Worm (Caenorhabditis elegans) whole organism, young adult: ENCODE measurements around the gene C30A5.16.
A peak's percentile ranks its signal among the peaks of the same experiment; 100 is the strongest.

Experiments
- F10E7.11 ChIP-seq: sonication (generic microtip); optimal IDR thresholded peaks from 2 replicates; lab custom pipeline; 2017; ENCODE audit warnings: mild to moderate bottlenecking, missing genetic modification characterization, moderate library complexity, missing compliant biosample characterization
- F23B12.7 ChIP-seq: sonication (generic microtip); optimal IDR thresholded peaks from 2 replicates; lab custom pipeline; 2017; ENCODE audit warnings: missing genetic modification characterization, mild to moderate bottlenecking, missing compliant biosample characterization, antibody characterized with exemption, moderate library complexity; ENCODE audit not compliant: insufficient read depth
- F37B4.10 ChIP-seq: fragments of 200-800 bp; sonication (Bioruptor generic); IDR thresholded peaks from 2 replicates; pipeline ENCODE4 v1.3.6; 2022; ENCODE audit warnings: missing genetic modification characterization, missing compliant biosample characterization
- F52B5.7 ChIP-seq: sonication (generic microtip); optimal IDR thresholded peaks from 2 replicates; lab custom pipeline; 2016; ENCODE audit warnings: mild to moderate bottlenecking, missing genetic modification characterization, missing compliant biosample characterization
- F55B11.4 ChIP-seq: sonication (generic microtip); optimal IDR thresholded peaks from 2 replicates; lab custom pipeline; 2016; ENCODE audit warnings: missing compliant biosample characterization, missing genetic modification characterization, borderline replicate concordance; ENCODE audit not compliant: insufficient read depth
- F57A8.1 ChIP-seq: fragments of 200-800 bp; sonication (Bioruptor generic); optimal IDR thresholded peaks from 2 replicates; lab custom pipeline; 2018; ENCODE audit warnings: mild to moderate bottlenecking, missing genetic modification characterization, moderate library complexity, missing compliant biosample characterization
- K12H6.12 ChIP-seq: fragments of 200-800 bp; sonication (Bioruptor generic); optimal IDR thresholded peaks from 2 replicates; lab custom pipeline; 2018; ENCODE audit warnings: mild to moderate bottlenecking, missing genetic modification characterization, missing compliant biosample characterization
- Y79H2A.3 ChIP-seq: fragments of 200-800 bp; sonication (Bioruptor generic); conservative IDR thresholded peaks from 2 replicates; pipeline ENCODE4 v1.3.6; 2022; ENCODE audit warnings: missing genetic modification reagents, missing genetic modification characterization, missing compliant biosample characterization
- Y95B8A.8 ChIP-seq: fragments of 200-800 bp; sonication (Bioruptor generic); IDR thresholded peaks from 2 replicates; pipeline ENCODE4 v1.3.6; 2022; ENCODE audit warnings: missing genetic modification reagents, missing genetic modification characterization, missing compliant biosample characterization
- ZK185.1 ChIP-seq: sonication (generic microtip); optimal IDR thresholded peaks from 2 replicates; lab custom pipeline; 2016; ENCODE audit warnings: mild to moderate bottlenecking, missing genetic modification characterization, missing compliant biosample characterization; ENCODE audit not compliant: poor library complexity, severe bottlenecking
- athp-1 ChIP-seq: sonication (generic microtip); optimal IDR thresholded peaks from 2 replicates; lab custom pipeline; 2017; ENCODE audit warnings: mild to moderate bottlenecking, missing genetic modification characterization, missing compliant biosample characterization
- attf-6 ChIP-seq: fragments of 200-800 bp; sonication (Bioruptor generic); IDR thresholded peaks from 2 replicates; pipeline ENCODE4 v1.3.6; 2022; ENCODE audit warnings: missing genetic modification reagents, missing genetic modification characterization, missing compliant biosample characterization
- ceh-79 ChIP-seq: sonication (generic microtip); optimal IDR thresholded peaks from 2 replicates; lab custom pipeline; 2017; ENCODE audit warnings: mild to moderate bottlenecking, missing genetic modification characterization, missing compliant biosample characterization
- dpff-1 ChIP-seq: sonication (generic microtip); optimal IDR thresholded peaks from 2 replicates; lab custom pipeline; 2017; ENCODE audit warnings: mild to moderate bottlenecking, missing genetic modification characterization, missing compliant biosample characterization
- egl-44 ChIP-seq: fragments of 200-800 bp; sonication (Bioruptor generic); IDR thresholded peaks from 2 replicates; pipeline ENCODE4 v1.3.6; 2022; ENCODE audit warnings: missing genetic modification reagents, missing genetic modification characterization, missing compliant biosample characterization
- egrh-3 ChIP-seq: fragments of 200-800 bp; sonication (Bioruptor generic); IDR thresholded peaks from 2 replicates; pipeline ENCODE4 v1.3.6; 2022; ENCODE audit warnings: missing genetic modification reagents, missing genetic modification characterization, missing compliant biosample characterization
- fkh-3 ChIP-seq: sonication (generic microtip); optimal IDR thresholded peaks from 2 replicates; lab custom pipeline; 2016; ENCODE audit warnings: mild to moderate bottlenecking, missing genetic modification characterization, missing compliant biosample characterization
- hmg-20 ChIP-seq: fragments of 200-800 bp; sonication (Bioruptor generic); IDR thresholded peaks from 2 replicates; pipeline ENCODE4 v1.3.6; 2022; ENCODE audit warnings: missing genetic modification reagents, missing genetic modification characterization, missing compliant biosample characterization
- lag-1 ChIP-seq: fragments of 200-800 bp; sonication (Bioruptor generic); IDR thresholded peaks from 2 replicates; pipeline ENCODE4 v1.3.6; 2022; ENCODE audit warnings: missing genetic modification reagents, missing genetic modification characterization, missing compliant biosample characterization
- lir-1 ChIP-seq: fragments of 200-800 bp; sonication (Bioruptor generic); conservative IDR thresholded peaks from 2 replicates; pipeline ENCODE4 v1.3.6; 2022; ENCODE audit warnings: missing genetic modification reagents, missing genetic modification characterization, missing compliant biosample characterization
- lsl-1 ChIP-seq: fragments of 200-800 bp; sonication (Bioruptor generic); optimal IDR thresholded peaks from 2 replicates; lab custom pipeline; 2018; ENCODE audit warnings: mild to moderate bottlenecking, missing genetic modification characterization, moderate library complexity, missing compliant biosample characterization
- madf-8 ChIP-seq: fragments of 200-800 bp; sonication (Bioruptor generic); conservative IDR thresholded peaks from 2 replicates; pipeline ENCODE4 v1.3.6; 2022; ENCODE audit warnings: missing genetic modification reagents, missing genetic modification characterization, missing compliant biosample characterization
- mxl-1 ChIP-seq: sonication (generic microtip); optimal IDR thresholded peaks from 2 replicates; lab custom pipeline; 2016; ENCODE audit warnings: missing genetic modification characterization, missing compliant biosample characterization
- nhr-80 ChIP-seq: sonication (generic microtip); optimal IDR thresholded peaks from 2 replicates; lab custom pipeline; 2016; ENCODE audit warnings: missing genetic modification characterization, missing compliant biosample characterization
- pbrm-1 ChIP-seq: fragments of 200-800 bp; sonication (Bioruptor generic); IDR thresholded peaks from 2 replicates; pipeline ENCODE4 v1.3.6; 2022; ENCODE audit warnings: missing genetic modification reagents, missing genetic modification characterization, missing compliant biosample characterization
- repo-1 ChIP-seq: sonication (generic microtip); optimal IDR thresholded peaks from 2 replicates; lab custom pipeline; 2017; ENCODE audit warnings: mild to moderate bottlenecking, missing genetic modification characterization, missing compliant biosample characterization
- snpc-1.3 ChIP-seq: sonication (generic microtip); optimal IDR thresholded peaks from 2 replicates; lab custom pipeline; 2017; ENCODE audit warnings: missing genetic modification characterization, mild to moderate bottlenecking, missing compliant biosample characterization, antibody characterized with exemption, moderate library complexity, missing genotype, missing genetic modification reagents; ENCODE audit not compliant: insufficient read depth
- snpc-4 ChIP-seq, 5 experiments: fragments of 150-350 bp in 1 of 5; sonication (generic microtip) in 4 of 5; optimal IDR thresholded peaks; 2 replicates each; lab custom pipeline; 2014 to 2018; ENCODE audit warnings: missing genetic modification characterization in 5 of 5, missing biosample characterization in 3 of 5, antibody characterized with exemption in 2 of 5, mild to moderate bottlenecking in 2 of 5, missing compliant biosample characterization in 2 of 5, missing genotype in 2 of 5, moderate library complexity in 2 of 5, missing genetic modification reagents in 1 of 5
- tlf-1 ChIP-seq: fragments of 200-800 bp; sonication (Bioruptor generic); optimal IDR thresholded peaks from 2 replicates; lab custom pipeline; 2018; ENCODE audit warnings: mild to moderate bottlenecking, missing genetic modification characterization, missing compliant biosample characterization
- unc-130 ChIP-seq: sonication (generic microtip); optimal IDR thresholded peaks from 2 replicates; lab custom pipeline; 2016; ENCODE audit warnings: missing genetic modification reagents, missing genetic modification characterization, missing compliant biosample characterization
- unc-62 ChIP-seq: fragments of 150-350 bp; optimal IDR thresholded peaks from 2 replicates; lab custom pipeline; 2014; ENCODE audit warnings: missing biosample characterization, missing genetic modification reagents, missing genetic modification characterization
- zim-3 ChIP-seq: sonication (generic microtip); optimal IDR thresholded peaks from 2 replicates; lab custom pipeline; 2017; ENCODE audit warnings: mild to moderate bottlenecking, missing genetic modification characterization, moderate library complexity, missing compliant biosample characterization
- ztf-3 ChIP-seq: fragments of 200-800 bp; sonication (Bioruptor generic); optimal IDR thresholded peaks from 2 replicates; lab custom pipeline; 2018; ENCODE audit warnings: mild to moderate bottlenecking, missing genetic modification characterization, missing compliant biosample characterization

C30A5.16 gene

DNA sequence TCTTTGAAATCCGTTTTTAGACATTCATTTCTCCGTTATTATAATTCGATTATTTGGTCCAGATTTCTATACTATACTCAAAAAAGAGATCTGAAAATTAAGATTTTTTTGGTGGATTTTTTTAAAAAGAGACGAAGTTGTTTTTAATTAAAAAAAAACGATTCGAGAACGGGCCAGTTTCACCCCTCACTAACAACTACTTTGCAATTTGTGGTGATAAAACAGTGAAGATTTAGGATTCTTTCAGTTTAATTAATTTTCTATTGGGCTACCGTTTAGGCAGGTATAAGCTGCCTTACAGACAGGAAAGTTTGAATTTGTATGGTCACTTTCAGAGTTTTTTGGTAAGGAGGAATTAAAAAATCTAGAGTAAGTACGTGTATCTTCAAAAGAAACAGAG lies 16.9 kb upstream of the C30A5.16 start, which contains the start of gene unc-36:
Gene unc-36 (minus strand): TSS at position 101 of the 400 bp plus-strand sequence.
- no peak for TF ChIP-seq F55B11.4 (tag; lab: Kevin White, UChicago)
- no peak for TF ChIP-seq fkh-3

DNA sequence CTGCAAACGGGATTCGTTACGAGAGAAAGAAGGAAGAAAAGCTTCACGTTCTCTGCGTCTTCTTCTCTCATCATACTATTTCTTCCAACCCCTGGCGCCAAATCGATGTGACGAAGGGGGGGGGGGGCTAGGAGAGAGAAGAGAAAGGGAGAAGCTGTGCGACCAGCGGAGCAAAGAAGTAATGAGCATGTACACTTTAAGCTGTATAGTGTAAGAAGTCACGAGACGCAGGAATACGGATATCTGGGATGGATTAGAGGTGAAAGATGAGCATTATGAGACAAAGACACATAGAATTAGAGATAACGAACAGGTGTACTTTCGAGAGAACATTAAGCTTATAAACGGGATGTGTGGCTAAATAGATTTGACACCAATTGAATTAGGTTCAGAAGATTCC lies 16.3 kb upstream of the C30A5.16 start:
- TF ChIP-seq K12H6.12 (peak; percentile 65), tlf-1 (GFP tag; lab: Kevin White, UChicago) (no peak), F23B12.7 (no peak)

DNA sequence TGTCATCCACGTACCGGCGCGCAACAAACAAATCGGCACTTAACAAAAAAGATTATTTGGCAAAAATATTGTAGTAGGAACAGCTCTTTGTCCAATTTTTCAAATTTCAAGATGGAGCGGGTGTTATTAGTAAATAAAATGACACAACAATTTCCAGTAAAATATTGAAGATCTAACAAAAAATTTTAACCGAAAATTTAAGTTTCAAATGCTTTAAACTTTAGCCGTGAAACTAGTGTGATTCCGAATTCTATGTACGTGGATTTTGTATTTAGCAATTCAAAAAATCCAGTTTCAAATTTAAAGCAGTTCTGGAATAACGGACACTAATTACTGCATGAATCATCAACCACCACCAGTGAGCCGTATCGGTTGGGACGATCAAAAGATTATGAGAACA lies 15.3 kb upstream of the C30A5.16 start, which contains the start of gene snb-5:
Gene snb-5 (plus strand): TSS at position 301 of the 400 bp plus-strand sequence.
- TF ChIP-seq F52B5.7 (tag; lab: Kevin White, UChicago) (no peak), madf-8 (GFP tag; lab: Robert Waterston, UW) (no peak), mxl-1 (tag; lab: Kevin White, UChicago) (no peak)

ce11 chrIII:8209775-8210174 lies 8.2 kb upstream of the C30A5.16 start, which contains the start of gene C30A5.10:
Gene C30A5.10, minus strand, starts transcription at chrIII:8209875.
- TF ChIP-seq unc-62 (GFP tag; lab: Kevin White, UChicago) (no peak), attf-6 (GFP tag; lab: Robert Waterston, UW) (no peak), Y79H2A.3 (no peak), pbrm-1 (GFP tag; lab: Robert Waterston, UW) (no peak), egl-44 (no peak), egrh-3 (GFP tag; lab: Robert Waterston, UW) (no peak), repo-1 (tag; lab: Kevin White, UChicago) (no peak), F10E7.11 (no peak), lag-1 (GFP tag; lab: Robert Waterston, UW) (no peak), F37B4.10 (GFP tag; lab: Robert Waterston, UW) (no peak), ztf-3 (GFP tag; lab: Kevin White, UChicago) (no peak), snpc-1.3 (tag; lab: Kevin White, UChicago) (no peak), nhr-80 (no peak)
- TF ChIP-seq, all 124 proteins: peak for 0

DNA sequence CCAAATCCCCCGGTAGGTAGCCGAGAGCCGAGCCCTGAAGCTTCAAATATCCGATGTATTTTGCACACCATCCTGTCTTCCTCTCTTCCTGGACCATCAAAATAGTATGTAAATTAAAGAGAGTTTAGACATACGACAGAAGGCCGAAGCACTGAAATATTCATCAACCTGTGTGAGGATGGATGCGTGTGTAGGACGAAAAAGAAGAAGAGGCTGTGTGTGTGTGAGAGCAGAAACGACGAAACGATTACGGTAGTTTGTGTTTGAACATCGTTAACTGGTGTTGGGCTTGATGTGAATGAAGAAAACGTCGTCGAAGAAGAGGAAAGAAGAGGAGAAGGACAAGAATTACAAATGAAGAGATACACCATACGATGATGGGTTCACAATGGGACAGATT lies 6.5 kb upstream of the C30A5.16 start:
- TF ChIP-seq K12H6.12 (no peak), snpc-4 (GFP tag; optimal IDR thresholded peaks at IDR 0.05; lab: Kevin White, UChicago) (no peak), snpc-4 (tag; optimal IDR thresholded peaks at IDR 0.05; lab: Kevin White, UChicago) (no peak), Y95B8A.8 (GFP tag; lab: Robert Waterston, UW) (no peak), unc-130 (GFP tag; lab: Kevin White, UChicago) (no peak), ZK185.1 (no peak), hmg-20 (GFP tag; lab: Robert Waterston, UW) (no peak), zim-3 (no peak), lir-1 (GFP tag; lab: Robert Waterston, UW) (no peak), dpff-1 (tag; lab: Kevin White, UChicago) (no peak), lsl-1 (GFP tag; lab: Kevin White, UChicago) (no peak), madf-8 (GFP tag; lab: Robert Waterston, UW) (no peak)

ce11 chrIII:8216224-8216623 lies 1.8 kb upstream of the C30A5.16 start, which contains the start of gene unc-86:
Gene unc-86, minus strand, starts transcription at chrIII:8216336.
- TF ChIP-seq ceh-79 (tag; lab: Kevin White, UChicago) (no peak), F57A8.1 (no peak), athp-1 (tag; lab: Kevin White, UChicago) (no peak)
